Fruit fly (Drosophila melanogaster): ENCODE results near the gene Ald1.

Gene Ald1

DNA sequence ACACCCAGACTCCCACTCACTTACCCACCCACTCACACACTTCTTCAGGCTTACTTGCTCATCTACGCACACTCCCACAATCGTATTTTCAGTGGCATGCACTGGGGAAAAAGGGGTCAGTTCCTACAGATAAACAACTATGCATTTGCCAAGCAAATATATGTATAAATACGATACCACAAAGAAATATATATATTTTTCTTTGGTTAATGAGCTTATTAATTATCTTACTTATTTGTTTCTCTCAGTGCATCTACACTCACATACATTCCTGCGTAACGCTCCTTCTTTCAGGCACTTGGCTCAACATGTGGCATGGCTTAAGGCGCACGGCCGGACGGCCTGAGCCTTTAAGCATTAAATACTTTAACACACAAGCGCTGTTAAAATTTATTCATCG is 19.0 kb upstream of the Ald1 start (continued):
- TF ChIP-seq dysf (GFP tag; IDR thresholded peaks at IDR 0.05) (peak; percentile 76; the same call in 2 of the 3 replicates), lbe (GFP tag; optimal IDR thresholded peaks at IDR 0.05) (no peak), CG16813 (GFP tag; IDR thresholded peaks at IDR 0.05; ENCODE audit: partially characterized antibody) (no peak), stwl (tag; optimal IDR thresholded peaks at IDR 0.05) (no peak), CG8765 (GFP tag; IDR thresholded peaks at IDR 0.05) (no peak), NC2α (GFP tag; optimal IDR thresholded peaks at IDR 0.05) (no peak), CG32772 (GFP tag; IDR thresholded peaks at IDR 0.05) (peak; percentile 39; the same call in 1 of the 2 replicates), CG10366 (GFP tag; IDR thresholded peaks at IDR 0.05) (peak; percentile 42; the same call in 1 of the 2 replicates), lola (GFP tag; optimal IDR thresholded peaks at IDR 0.05) (no peak), CG9817 (tag; optimal IDR thresholded peaks at IDR 0.05) (peak; percentile 59), HLH3B (GFP tag; IDR thresholded peaks at IDR 0.05) (0 out of 2 replicates have a peak, but pooled peaks have one; percentile 49), HmgD (GFP tag; optimal IDR thresholded peaks at IDR 0.05) (no peak), CG7357 (GFP tag; IDR thresholded peaks at IDR 0.05) (0 out of 3 replicates have a peak, but pooled peaks have one; percentile 26), CG15696 (tag; optimal IDR thresholded peaks at IDR 0.05) (no peak), h (optimal IDR thresholded peaks at IDR 0.05) (no peak), CG43689 (GFP tag; IDR thresholded peaks at IDR 0.05) (peak; percentile 29; the same call in 1 of the 2 replicates), tgo (GFP tag; IDR thresholded peaks at IDR 0.05) (peak; percentile 64; the same call in 2 of the 3 replicates), CG6813 (GFP tag; optimal IDR thresholded peaks at IDR 0.05) (peak; percentile 16), CG13296 (GFP tag; optimal IDR thresholded peaks at IDR 0.05) (peak; percentile 49), knrl (GFP tag; IDR thresholded peaks at IDR 0.05; ENCODE audit: partially characterized antibody) (no peak), Sry-β (GFP tag; optimal IDR thresholded peaks at IDR 0.05) (no peak), gfzf (GFP tag; optimal IDR thresholded peaks at IDR 0.05) (no peak), CG17912 (GFP tag; optimal IDR thresholded peaks at IDR 0.05) (no peak), CG17328 (GFP tag; IDR thresholded peaks at IDR 0.05) (peak; percentile 59; the same call in 1 of the 2 replicates), cas (GFP tag; IDR thresholded peaks at IDR 0.05) (no peak), zfh2 (GFP tag; optimal IDR thresholded peaks at IDR 0.05) (no peak), CG1647 (GFP tag; optimal IDR thresholded peaks at IDR 0.05) (no peak), BEAF-32 (GFP tag; optimal IDR thresholded peaks at IDR 0.05) (no peak), so (GFP tag; IDR thresholded peaks at IDR 0.05) (0 out of 3 replicates have a peak, but pooled peaks have one; percentile 43), CG6854 (GFP tag; optimal IDR thresholded peaks at IDR 0.05) (peak; percentile 53), CG11093 (GFP tag; IDR thresholded peaks at IDR 0.05) (0 out of 3 replicates have a peak, but pooled peaks have one; percentile 27), CrebB (tag; optimal IDR thresholded peaks at IDR 0.05) (no peak), CG12071 (GFP tag; optimal IDR thresholded peaks at IDR 0.05) (peak; percentile 32), dpn (GFP tag; optimal IDR thresholded peaks at IDR 0.05) (peak in 1 of 2 experiments; percentile 44), bcd (GFP tag; optimal IDR thresholded peaks at IDR 0.05) (peak; percentile 56), ewg (GFP tag; optimal IDR thresholded peaks at IDR 0.05) (peak; percentile 35), Bteb2 (GFP tag; optimal IDR thresholded peaks at IDR 0.05) (no peak), E2f2 (GFP tag; IDR thresholded peaks at IDR 0.05) (0 out of 2 replicates have a peak, but pooled peaks have one; percentile 10), HLH4C (GFP tag; IDR thresholded peaks at IDR 0.05; ENCODE audit: partially characterized antibody) (no peak), CG30403 (GFP tag; optimal IDR thresholded peaks at IDR 0.05) (peak; percentile 37), CG17361 (GFP tag; IDR thresholded peaks at IDR 0.05) (no peak; the same call in 2 of the 3 replicates), Atf6 (GFP tag; IDR thresholded peaks at IDR 0.05) (peak; percentile 66; the same call in 1 of the 2 replicates), stc (GFP tag; IDR thresholded peaks at IDR 0.05) (0 out of 2 replicates have a peak, but pooled peaks have one; percentile 54), CG13424 (tag; optimal IDR thresholded peaks at IDR 0.05) (peak; percentile 51), CG3838 (GFP tag; optimal IDR thresholded peaks at IDR 0.05) (no peak), CG10147 (GFP tag; optimal IDR thresholded peaks at IDR 0.05) (peak; percentile 36), CG4730 (GFP tag; IDR thresholded peaks at IDR 0.05) (0 out of 2 replicates have a peak, but pooled peaks have one; percentile 29), CG12104 (GFP tag; optimal IDR thresholded peaks at IDR 0.05) (no peak), CG7786 (GFP tag; optimal IDR thresholded peaks at IDR 0.05) (no peak), trem (tag; optimal IDR thresholded peaks at IDR 0.05) (no peak)
